Worm (Caenorhabditis elegans) whole organism, L4 larva: ENCODE results near the gene T05A7.13.
A peak's percentile ranks its signal among the peaks of the same experiment; 100 is the strongest.

Source experiments
- F37D6.2 ChIP-seq: sonication (generic microtip); optimal IDR thresholded peaks from 2 replicates; lab custom pipeline; 2016; ENCODE audit warnings: mild to moderate bottlenecking, missing genetic modification characterization, missing compliant biosample characterization
- F44E2.7 ChIP-seq: fragments of 200-800 bp; sonication (Bioruptor generic); IDR thresholded peaks from 2 replicates; pipeline ENCODE4 v2.1.2; 2022; ENCODE audit warnings: missing genetic modification characterization, missing compliant biosample characterization
- F49E8.2 ChIP-seq: sonication (generic microtip); optimal IDR thresholded peaks from 2 replicates; lab custom pipeline; 2016; ENCODE audit warnings: missing compliant biosample characterization, mild to moderate bottlenecking, missing genetic modification characterization, borderline replicate concordance
- R02D3.7 ChIP-seq: fragments of 150-350 bp; sonication (generic microtip); optimal IDR thresholded peaks from 3 replicates; lab custom pipeline; 2014; ENCODE audit warnings: missing biosample characterization, missing genetic modification characterization
- T26A8.4 ChIP-seq: fragments of 200-800 bp; sonication (Bioruptor generic); IDR thresholded peaks from 2 replicates; pipeline ENCODE4 v1.3.6; 2022; ENCODE audit warnings: missing genetic modification characterization, missing compliant biosample characterization
- Y75B8A.6 ChIP-seq: fragments of 200-800 bp; sonication (Bioruptor generic); IDR thresholded peaks from 2 replicates; pipeline ENCODE4 v1.3.6; 2022; ENCODE audit warnings: missing genetic modification reagents, missing genetic modification characterization, missing compliant biosample characterization
- arid-1 ChIP-seq: fragments of 200-800 bp; sonication (Bioruptor generic); conservative IDR thresholded peaks from 2 replicates; pipeline ENCODE4 v1.3.6; 2022; ENCODE audit warnings: missing genetic modification reagents, missing genetic modification characterization, missing compliant biosample characterization
- ceh-20 ChIP-seq: fragments of 200-800 bp; sonication (Bioruptor generic); IDR thresholded peaks from 2 replicates; pipeline ENCODE4 v1.3.6; 2022; ENCODE audit warnings: missing genetic modification reagents, missing genetic modification characterization, missing compliant biosample characterization
- ceh-28 ChIP-seq: fragments of 150-350 bp; optimal IDR thresholded peaks from 2 replicates; lab custom pipeline; 2014; ENCODE audit warnings: missing biosample characterization, missing genetic modification reagents, missing genetic modification characterization
- ceh-44 ChIP-seq: fragments of 200-800 bp; sonication (Bioruptor generic); IDR thresholded peaks from 2 replicates; pipeline ENCODE4 v1.3.6; 2022; ENCODE audit warnings: missing genetic modification reagents, missing genetic modification characterization, missing compliant biosample characterization
- ctbp-1 ChIP-seq: fragments of 200-800 bp; sonication (Bioruptor generic); IDR thresholded peaks from 2 replicates; pipeline ENCODE4 v1.3.6; 2022; ENCODE audit warnings: missing genetic modification reagents, missing genetic modification characterization, missing compliant biosample characterization
- dmd-9 ChIP-seq: fragments of 200-800 bp; sonication (Bioruptor generic); IDR thresholded peaks from 2 replicates; pipeline ENCODE4 v1.3.6; 2022; ENCODE audit warnings: missing genetic modification reagents, missing genetic modification characterization, missing compliant biosample characterization
- dpl-1 ChIP-seq: fragments of 150-350 bp; optimal IDR thresholded peaks from 2 replicates; lab custom pipeline; 2014; ENCODE audit warnings: missing biosample characterization, missing genetic modification reagents, missing genetic modification characterization
- dve-1 ChIP-seq: sonication (generic microtip); optimal IDR thresholded peaks from 2 replicates; lab custom pipeline; 2017; ENCODE audit warnings: antibody characterized with exemption, mild to moderate bottlenecking, missing genetic modification characterization, missing compliant biosample characterization; ENCODE audit not compliant: insufficient read depth
- egl-43 ChIP-seq: fragments of 200-800 bp; sonication (Bioruptor generic); IDR thresholded peaks from 2 replicates; pipeline ENCODE4 v1.3.6; 2022; ENCODE audit warnings: missing genetic modification reagents, missing genetic modification characterization, missing compliant biosample characterization
- fkh-10 ChIP-seq: fragments of 150-350 bp; optimal IDR thresholded peaks from 2 replicates; lab custom pipeline; 2014; ENCODE audit warnings: missing biosample characterization, missing genetic modification reagents, missing genetic modification characterization
- hif-1 ChIP-seq, 2 experiments: sonication (generic microtip); optimal IDR thresholded peaks; 2 replicates each; lab custom pipeline; 2016 to 2017; ENCODE audit warnings: missing compliant biosample characterization in 2 of 2, missing genetic modification characterization in 2 of 2, missing genetic modification reagents in 2 of 2, missing genotype in 2 of 2, mild to moderate bottlenecking in 1 of 2
- hmg-1.1 ChIP-seq: fragments of 200-800 bp; sonication (Bioruptor generic); IDR thresholded peaks from 2 replicates; pipeline ENCODE4 v1.3.6; 2022; ENCODE audit warnings: missing genetic modification reagents, missing genetic modification characterization, missing compliant biosample characterization
- lim-7 ChIP-seq: fragments of 200-800 bp; sonication (Bioruptor generic); IDR thresholded peaks from 2 replicates; pipeline ENCODE4 v1.3.6; 2022; ENCODE audit warnings: missing genetic modification characterization, missing compliant biosample characterization
- lin-1 ChIP-seq: fragments of 200-800 bp; sonication (Bioruptor generic); IDR thresholded peaks from 2 replicates; pipeline ENCODE4 v1.3.6; 2022; ENCODE audit warnings: missing genetic modification reagents, missing genetic modification characterization, missing compliant biosample characterization
- lin-13 ChIP-seq: fragments of 150-350 bp; optimal IDR thresholded peaks from 2 replicates; lab custom pipeline; 2014; ENCODE audit warnings: missing biosample characterization, missing genetic modification reagents, missing genetic modification characterization
- lin-15B ChIP-seq: fragments of 150-350 bp; sonication (generic microtip); optimal IDR thresholded peaks from 3 replicates; lab custom pipeline; 2014; ENCODE audit warnings: missing biosample characterization, missing genetic modification characterization
- lin-29 ChIP-seq: fragments of 200-800 bp; sonication (Bioruptor generic); IDR thresholded peaks from 2 replicates; pipeline ENCODE4 v1.3.6; 2022; ENCODE audit warnings: missing genetic modification reagents, missing genetic modification characterization, missing compliant biosample characterization
- lin-38 ChIP-seq: fragments of 200-800 bp; sonication (Bioruptor generic); IDR thresholded peaks from 2 replicates; pipeline ENCODE4 v1.3.6; 2022; ENCODE audit warnings: missing genetic modification reagents, missing genetic modification characterization, missing compliant biosample characterization
- lsy-2 ChIP-seq, 2 experiments: fragments of 150-350 bp in 1 of 2; sonication (generic microtip) in 1 of 2; optimal IDR thresholded peaks; 2 replicates each; lab custom pipeline; 2014 to 2017; ENCODE audit warnings: missing biosample characterization in 2 of 2, missing genetic modification characterization in 2 of 2
- madf-5 ChIP-seq, 2 experiments: fragments of 200-800 bp; sonication (Bioruptor generic); IDR thresholded peaks; 2 replicates each; pipeline ENCODE4 v1.3.6; 2022; ENCODE audit warnings: missing compliant biosample characterization in 2 of 2, missing genetic modification characterization in 2 of 2
- madf-9 ChIP-seq: fragments of 200-800 bp; sonication (Bioruptor generic); conservative IDR thresholded peaks from 2 replicates; pipeline ENCODE4 v1.3.6; 2022; ENCODE audit warnings: missing genetic modification reagents, missing genetic modification characterization, missing compliant biosample characterization
- mdt-29 ChIP-seq: fragments of 200-800 bp; sonication (Bioruptor generic); IDR thresholded peaks from 2 replicates; pipeline ENCODE4 v1.3.6; 2022; ENCODE audit warnings: missing genetic modification reagents, missing genetic modification characterization, missing compliant biosample characterization
- mep-1 ChIP-seq: fragments of 150-350 bp; sonication (generic microtip); optimal IDR thresholded peaks from 3 replicates; lab custom pipeline; 2014; ENCODE audit warnings: missing biosample characterization, missing genetic modification characterization
- mxl-2 ChIP-seq: fragments of 200-800 bp; sonication (Bioruptor generic); conservative IDR thresholded peaks from 2 replicates; pipeline ENCODE4 v1.3.6; 2022; ENCODE audit warnings: missing genetic modification reagents, missing genetic modification characterization, missing compliant biosample characterization
- nhr-102 ChIP-seq: sonication (generic microtip); optimal IDR thresholded peaks from 2 replicates; lab custom pipeline; 2016; ENCODE audit warnings: mild to moderate bottlenecking, missing genetic modification characterization, moderate library complexity, missing compliant biosample characterization
- nhr-111 ChIP-seq: fragments of 200-800 bp; sonication (Bioruptor generic); optimal IDR thresholded peaks from 2 replicates; lab custom pipeline; 2018; ENCODE audit warnings: mild to moderate bottlenecking, missing genetic modification characterization, missing compliant biosample characterization
- nhr-237 ChIP-seq: sonication (generic microtip); optimal IDR thresholded peaks from 2 replicates; lab custom pipeline; 2017; ENCODE audit warnings: missing biosample characterization, missing genetic modification characterization
- nhr-41 ChIP-seq: fragments of 200-800 bp; sonication (Bioruptor generic); IDR thresholded peaks from 2 replicates; pipeline ENCODE4 v1.3.6; 2022; ENCODE audit warnings: missing genetic modification reagents, missing genetic modification characterization, missing compliant biosample characterization
- nhr-42 ChIP-seq: fragments of 200-800 bp; sonication (Bioruptor generic); IDR thresholded peaks from 2 replicates; pipeline ENCODE4 v1.3.6; 2022; ENCODE audit warnings: missing genetic modification characterization, missing compliant biosample characterization
- nhr-6 ChIP-seq: fragments of 150-350 bp; optimal IDR thresholded peaks from 2 replicates; lab custom pipeline; 2014; ENCODE audit warnings: missing biosample characterization, missing genetic modification characterization
- rbr-2 ChIP-seq: sonication (generic microtip); optimal IDR thresholded peaks from 2 replicates; lab custom pipeline; 2016; ENCODE audit warnings: missing genotype, missing genetic modification characterization, missing compliant biosample characterization
- saeg-2 ChIP-seq: fragments of 200-800 bp; sonication (Bioruptor generic); IDR thresholded peaks from 2 replicates; pipeline ENCODE4 v1.3.6; 2022; ENCODE audit warnings: missing genetic modification reagents, missing genetic modification characterization, missing compliant biosample characterization
- spr-1 ChIP-seq: sonication (generic microtip); optimal IDR thresholded peaks from 2 replicates; lab custom pipeline; 2016; ENCODE audit warnings: mild to moderate bottlenecking, missing genetic modification characterization, missing compliant biosample characterization
- spr-3 ChIP-seq: fragments of 200-800 bp; sonication (Bioruptor generic); optimal IDR thresholded peaks from 2 replicates; lab custom pipeline; 2018; ENCODE audit warnings: mild to moderate bottlenecking, missing genetic modification characterization, missing compliant biosample characterization
- tra-1 ChIP-seq: fragments of 200-800 bp; sonication (Bioruptor generic); IDR thresholded peaks from 2 replicates; pipeline ENCODE4 v1.3.6; 2022; ENCODE audit warnings: missing genetic modification reagents, missing genetic modification characterization, missing compliant biosample characterization
- unc-130 ChIP-seq: sonication (generic microtip); optimal IDR thresholded peaks from 2 replicates; lab custom pipeline; 2016; ENCODE audit warnings: missing genetic modification reagents, missing genetic modification characterization, missing compliant biosample characterization
- zag-1 ChIP-seq: fragments of 150-350 bp; optimal IDR thresholded peaks from 2 replicates; lab custom pipeline; 2014; ENCODE audit warnings: missing biosample characterization, missing genetic modification characterization
- zfp-3 ChIP-seq: fragments of 200-800 bp; sonication (Bioruptor generic); conservative IDR thresholded peaks from 2 replicates; pipeline ENCODE4 v1.3.6; 2022; ENCODE audit warnings: missing genetic modification reagents, missing genetic modification characterization, missing compliant biosample characterization
- ztf-11 ChIP-seq: fragments of 150-350 bp; optimal IDR thresholded peaks from 2 replicates; lab custom pipeline; 2014; ENCODE audit warnings: missing biosample characterization, missing genetic modification characterization

The T05A7.13 gene

DNA sequence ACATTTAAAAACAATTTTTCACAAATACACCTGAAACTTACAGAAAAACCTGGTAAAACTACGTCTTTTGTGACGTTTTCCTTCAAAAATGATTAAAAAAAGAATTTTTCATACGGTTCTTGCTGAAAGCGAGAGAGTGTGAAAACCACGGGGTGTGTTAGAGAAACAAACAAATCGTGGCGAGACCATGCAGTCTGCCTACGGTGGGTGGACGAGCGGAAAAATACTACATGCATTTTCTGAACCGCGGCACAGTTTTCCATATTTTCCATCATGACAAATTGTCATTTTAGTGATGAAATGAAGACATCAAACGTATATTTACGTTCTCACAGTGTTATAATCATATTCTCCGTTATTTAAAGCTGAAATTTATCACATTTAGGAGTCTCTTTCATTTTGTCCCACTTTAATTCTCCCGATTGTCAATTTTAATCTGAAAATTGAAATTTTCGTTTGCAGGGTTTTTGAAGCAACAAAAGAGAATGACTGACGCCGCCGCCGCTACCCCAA lies 45.2 kb upstream of the T05A7.13 start, which contains the start of the genes F10G7.9 and tsn-1 (continued):
- no peak for TF ChIP-seq lin-15B (tag; lab: Kevin White, UChicago)
- no peak for TF ChIP-seq madf-9
- TF ChIP-seq F37D6.2 (tag; lab: Kevin White, UChicago), result no peak
- peak; percentile 75 for TF ChIP-seq lin-13
- peak; percentile 58; the same call in 1 of the 2 replicates for TF ChIP-seq T26A8.4 (GFP tag; lab: Robert Waterston, UW)
- TF ChIP-seq lin-1 (GFP tag; lab: Robert Waterston, UW), result no peak
- peak; percentile 5 for TF ChIP-seq fkh-10 (GFP tag; lab: Kevin White, UChicago)
- no peak for TF ChIP-seq zfp-3
- TF ChIP-seq mdt-29 (GFP tag; lab: Robert Waterston, UW), result no peak
- TF ChIP-seq R02D3.7 (tag; lab: Kevin White, UChicago), result no peak
- no peak for TF ChIP-seq lim-7 (GFP tag; lab: Robert Waterston, UW)
- TF ChIP-seq ctbp-1 (GFP tag; lab: Robert Waterston, UW), result no peak
- TF ChIP-seq, all 104 proteins: peak for 29

DNA sequence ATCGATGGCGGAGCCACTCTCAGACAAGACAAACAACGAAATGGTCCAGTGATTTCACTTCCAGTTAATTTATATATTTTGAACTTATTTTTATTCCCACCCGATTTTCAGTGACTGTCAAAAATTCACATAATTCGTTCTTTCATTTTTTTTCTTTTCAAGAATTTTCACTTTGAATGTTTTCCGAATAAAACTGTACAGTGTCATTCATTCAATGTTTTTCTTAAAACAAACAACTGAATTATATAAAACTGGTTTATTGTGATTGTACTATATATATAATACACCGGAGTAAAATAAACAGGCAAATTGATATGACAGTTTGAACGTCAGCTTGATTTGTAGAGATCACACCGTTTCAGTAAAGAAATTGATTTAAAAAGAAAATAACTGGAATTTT lies 41.8 kb upstream of the T05A7.13 start:
- no peak for TF ChIP-seq ceh-28 (tag; lab: Kevin White, UChicago)
- TF ChIP-seq T26A8.4 (GFP tag; lab: Robert Waterston, UW), result no peak
- no peak for TF ChIP-seq lsy-2 (tag; optimal IDR thresholded peaks at IDR 0.05; lab: Kevin White, UChicago)
- no peak for TF ChIP-seq lin-29 (GFP tag; lab: Robert Waterston, UW)
- TF ChIP-seq lin-38 (GFP tag; lab: Robert Waterston, UW), result peak; percentile 61
- TF ChIP-seq arid-1 (GFP tag; lab: Robert Waterston, UW), result no peak
- no peak for TF ChIP-seq zag-1 (tag; lab: Kevin White, UChicago)
- no peak for TF ChIP-seq ztf-11 (tag; lab: Kevin White, UChicago)
- TF ChIP-seq nhr-237 (tag; lab: Kevin White, UChicago), result no peak
- no peak for TF ChIP-seq R02D3.7 (tag; lab: Kevin White, UChicago)
- TF ChIP-seq spr-3 (GFP tag; lab: Kevin White, UChicago), result no peak
- TF ChIP-seq F49E8.2, result peak; percentile 9
- TF ChIP-seq nhr-111 (GFP tag; lab: Kevin White, UChicago), result no peak
- no peak for TF ChIP-seq F44E2.7 (GFP tag; lab: Robert Waterston, UW)
- no peak for TF ChIP-seq nhr-42
- no peak for TF ChIP-seq nhr-41 (GFP tag; lab: Robert Waterston, UW)
- TF ChIP-seq unc-130, result peak; percentile 7
- TF ChIP-seq dmd-9 (GFP tag; lab: Robert Waterston, UW), result no peak
- no peak for TF ChIP-seq rbr-2 (tag; lab: Kevin White, UChicago)
- TF ChIP-seq dpl-1, result no peak
- TF ChIP-seq nhr-102 (tag; lab: Kevin White, UChicago), result no peak
- peak; percentile 7 for TF ChIP-seq mep-1 (tag; lab: Kevin White, UChicago)

DNA sequence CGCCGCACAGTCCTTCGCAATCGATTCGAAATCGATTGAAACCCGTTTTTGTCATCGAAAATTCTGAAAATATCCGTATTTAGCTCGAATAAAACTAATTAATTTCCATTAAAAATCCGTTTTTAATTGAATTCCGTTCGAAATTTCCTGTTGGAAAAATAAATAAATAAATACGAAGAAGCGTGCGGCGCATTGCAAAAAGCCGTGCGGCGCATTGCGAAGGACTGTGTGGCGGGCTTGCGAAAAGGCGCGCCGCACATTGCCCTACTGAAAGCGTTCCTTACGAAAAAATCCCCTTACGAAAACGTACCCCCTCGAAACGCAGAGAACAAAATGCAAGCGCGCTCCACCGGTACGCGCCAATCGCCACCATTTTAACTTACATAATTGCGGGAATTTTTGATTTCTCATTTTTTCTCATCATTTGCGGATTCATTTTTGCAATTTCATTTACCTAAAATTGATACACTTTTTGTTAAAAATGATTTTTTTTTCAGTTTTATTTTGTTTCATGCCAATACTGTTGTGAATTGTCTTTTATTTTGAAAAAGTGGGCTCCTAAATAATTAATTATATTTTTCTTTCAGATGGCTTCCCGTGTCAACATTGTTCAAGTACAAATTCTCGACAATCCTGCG lies 40.4 kb upstream of the T05A7.13 start, which contains the start of gene unc-85:
TSS of gene unc-85 (plus strand) at position 588 of the 638 bp plus-strand sequence.
- TF ChIP-seq saeg-2 (GFP tag; lab: Robert Waterston, UW) (peak; percentile 74; the same call in 1 of the 2 replicates), lim-7 (GFP tag; lab: Robert Waterston, UW) (peak; percentile 62; the same call in 1 of the 2 replicates), egl-43 (GFP tag; lab: Robert Waterston, UW) (peak; percentile 82), ceh-28 (tag; lab: Kevin White, UChicago) (peak; percentile 2), lin-38 (GFP tag; lab: Robert Waterston, UW) (peak; percentile 99), nhr-42 (peak; percentile 88), mxl-2 (GFP tag; lab: Robert Waterston, UW) (peak; percentile 83), rbr-2 (tag; lab: Kevin White, UChicago) (peak; percentile 78), dve-1 (tag; lab: Kevin White, UChicago) (peak; percentile 56), tra-1 (GFP tag; lab: Robert Waterston, UW) (peak; percentile 91), ceh-44 (GFP tag; lab: Robert Waterston, UW) (peak; percentile 90), Y75B8A.6 (peak; percentile 89), hif-1 (tag; optimal IDR thresholded peaks at IDR 0.05; lab: Kevin White, UChicago) (peak in 1 of 2 experiments; percentile 61), madf-5 (GFP tag; IDR thresholded peaks at IDR 0.05; lab: Robert Waterston, UW) (peak; percentile 53 to 61; a peak in 1 of 4 replicates), nhr-6 (peak; percentile 33), lin-1 (GFP tag; lab: Robert Waterston, UW) (peak; percentile 88), nhr-102 (tag; lab: Kevin White, UChicago) (peak; percentile 81), spr-1 (peak; percentile 70), F49E8.2 (peak; percentile 60), hmg-1.1 (peak; percentile 93), ceh-20 (GFP tag; lab: Robert Waterston, UW) (peak; percentile 90)
